Fruit fly (Drosophila melanogaster): ENCODE data around the gene Vav.

DNA sequence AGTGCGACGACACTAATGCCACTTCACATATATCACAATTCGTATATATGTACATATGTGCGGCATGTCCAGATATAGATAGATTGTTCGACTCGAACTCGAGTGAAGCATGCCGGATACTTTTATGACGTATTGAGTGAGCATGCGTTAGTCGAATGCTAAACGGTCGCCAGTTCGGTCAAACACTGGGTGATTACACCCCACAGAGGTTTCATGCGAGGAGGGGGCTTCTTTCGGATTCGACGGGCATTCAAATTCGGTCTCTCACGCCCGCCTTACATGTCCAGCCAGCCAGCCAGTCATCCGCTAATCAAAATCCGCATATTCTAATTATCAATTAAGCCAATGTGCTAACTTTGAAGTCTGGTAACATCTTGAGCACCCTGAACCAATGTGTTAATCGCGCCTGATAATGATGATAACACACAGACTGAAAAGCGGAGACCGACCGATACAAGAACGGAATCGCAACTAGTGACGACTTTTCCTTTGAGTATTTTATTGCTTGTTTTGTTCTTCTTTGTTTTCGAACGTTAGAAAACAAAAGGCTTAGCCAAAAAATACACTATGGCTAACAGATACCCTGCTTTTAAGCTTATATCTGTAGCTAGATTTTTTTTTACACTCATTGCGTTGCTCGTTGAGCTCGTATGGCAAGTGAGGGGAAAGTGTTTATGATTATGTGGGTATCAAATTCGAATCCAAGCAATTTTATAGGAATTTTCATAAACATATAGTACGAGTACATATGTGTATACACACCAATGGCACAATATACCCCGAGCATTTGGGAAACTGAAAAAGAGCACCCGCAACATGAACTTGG, 30.4 kb downstream of the Vav start:
- TF ChIP-seq usp (GFP tag; optimal IDR thresholded peaks at IDR 0.05) (no peak), CG9705 (GFP tag; optimal IDR thresholded peaks at IDR 0.05) (no peak), OdsH (GFP tag; optimal IDR thresholded peaks at IDR 0.05) (peak; percentile 15)
